Worm (Caenorhabditis elegans) whole organism, mixed stage, embryonic: ENCODE data around the gene D1086.7.
A peak's percentile ranks its signal among the peaks of the same experiment; 100 is the strongest.

Experiments used
- M03D4.4 ChIP-seq: sonication (generic microtip); optimal IDR thresholded peaks from 2 replicates; lab custom pipeline; 2017; ENCODE audit warnings: mild to moderate bottlenecking, missing genetic modification characterization, missing compliant biosample characterization
- bed-3 ChIP-seq: fragments of 200-800 bp; sonication (Bioruptor generic); optimal IDR thresholded peaks from 3 replicates; lab custom pipeline; 2018; ENCODE audit warnings: mild to moderate bottlenecking, missing genetic modification characterization, moderate library complexity, missing compliant biosample characterization
- ceh-39 ChIP-seq: fragments of 150-350 bp; optimal IDR thresholded peaks from 2 replicates; lab custom pipeline; 2014; ENCODE audit warnings: missing biosample characterization, missing genetic modification characterization
- ceh-83 ChIP-seq: fragments of 200-800 bp; sonication (Bioruptor generic); optimal IDR thresholded peaks from 2 replicates; lab custom pipeline; 2018; ENCODE audit warnings: mild to moderate bottlenecking, missing genetic modification characterization, missing compliant biosample characterization
- ces-1 ChIP-seq: fragments of 150-350 bp; optimal IDR thresholded peaks from 2 replicates; lab custom pipeline; 2014; ENCODE audit warnings: missing biosample characterization, missing genetic modification reagents, missing genetic modification characterization
- cnd-1 ChIP-seq: fragments of 200-800 bp; sonication (Bioruptor generic); optimal IDR thresholded peaks from 2 replicates; lab custom pipeline; 2018; ENCODE audit warnings: mild to moderate bottlenecking, missing genetic modification characterization, missing compliant biosample characterization
- drap-1 ChIP-seq: fragments of 200-800 bp; sonication (Bioruptor generic); optimal IDR thresholded peaks from 3 replicates; lab custom pipeline; 2018; ENCODE audit warnings: mild to moderate bottlenecking, missing genetic modification characterization, missing compliant biosample characterization
- elt-1 ChIP-seq: sonication (generic microtip); optimal IDR thresholded peaks from 2 replicates; lab custom pipeline; 2017; ENCODE audit warnings: missing genetic modification characterization, mild to moderate bottlenecking, missing compliant biosample characterization, antibody characterized with exemption, moderate library complexity, borderline replicate concordance; ENCODE audit not compliant: insufficient read depth
- elt-3 ChIP-seq: fragments of 150-350 bp; optimal IDR thresholded peaks from 2 replicates; lab custom pipeline; 2014; ENCODE audit warnings: missing biosample characterization, missing genetic modification characterization
- flh-1 ChIP-seq: fragments of 200-800 bp; sonication (Bioruptor generic); optimal IDR thresholded peaks from 2 replicates; lab custom pipeline; 2018; ENCODE audit warnings: mild to moderate bottlenecking, missing genetic modification characterization, moderate library complexity, missing compliant biosample characterization
- ham-2 ChIP-seq: fragments of 200-800 bp; sonication (Bioruptor generic); optimal IDR thresholded peaks from 2 replicates; lab custom pipeline; 2018; ENCODE audit warnings: mild to moderate bottlenecking, missing genetic modification characterization, missing compliant biosample characterization
- hlh-1 ChIP-seq: fragments of 150-350 bp; optimal IDR thresholded peaks from 2 replicates; lab custom pipeline; 2014; ENCODE audit warnings: missing biosample characterization, missing genetic modification reagents, missing genetic modification characterization
- lin-32 ChIP-seq: fragments of 200-800 bp; sonication (Bioruptor generic); optimal IDR thresholded peaks from 2 replicates; lab custom pipeline; 2018; ENCODE audit warnings: mild to moderate bottlenecking, missing genetic modification characterization, missing compliant biosample characterization
- lsy-2 ChIP-seq: fragments of 150-350 bp; optimal IDR thresholded peaks from 2 replicates; lab custom pipeline; 2014; ENCODE audit warnings: missing biosample characterization, missing genetic modification characterization
- mab-5 ChIP-seq: fragments of 150-350 bp; optimal IDR thresholded peaks from 2 replicates; lab custom pipeline; 2014; ENCODE audit warnings: missing biosample characterization, missing genetic modification characterization
- nhr-12 ChIP-seq: fragments of 150-350 bp; optimal IDR thresholded peaks from 2 replicates; lab custom pipeline; 2014; ENCODE audit warnings: missing biosample characterization, missing genetic modification characterization
- nhr-2 ChIP-seq: fragments of 150-350 bp; optimal IDR thresholded peaks from 2 replicates; lab custom pipeline; 2014; ENCODE audit warnings: missing biosample characterization, missing genetic modification characterization
- nhr-237 ChIP-seq: fragments of 150-350 bp; optimal IDR thresholded peaks from 2 replicates; lab custom pipeline; 2014; ENCODE audit warnings: missing biosample characterization, missing genetic modification characterization
- nhr-28 ChIP-seq: fragments of 150-350 bp; optimal IDR thresholded peaks from 2 replicates; lab custom pipeline; 2014; ENCODE audit warnings: missing biosample characterization, missing genetic modification characterization
- nhr-76 ChIP-seq: sonication (generic microtip); optimal IDR thresholded peaks from 2 replicates; lab custom pipeline; 2017; ENCODE audit warnings: missing biosample characterization, missing genetic modification characterization
- pha-4 ChIP-seq: fragments of 150-350 bp; optimal IDR thresholded peaks from 2 replicates; lab custom pipeline; 2018; ENCODE audit warnings: missing biosample characterization, missing genetic modification reagents, missing genetic modification characterization
- sptf-1 ChIP-seq: sonication (generic microtip); optimal IDR thresholded peaks from 2 replicates; lab custom pipeline; 2017; ENCODE audit warnings: mild to moderate bottlenecking, missing genetic modification characterization, moderate library complexity, missing compliant biosample characterization
- unc-120 ChIP-seq: sonication (generic microtip); optimal IDR thresholded peaks from 2 replicates; lab custom pipeline; 2017; ENCODE audit warnings: missing genetic modification characterization, missing compliant biosample characterization; ENCODE audit not compliant: poor library complexity, severe bottlenecking
- unc-39 ChIP-seq: fragments of 150-350 bp; optimal IDR thresholded peaks from 2 replicates; lab custom pipeline; 2014; ENCODE audit warnings: missing biosample characterization, missing genetic modification characterization
- zip-8 ChIP-seq: fragments of 150-350 bp; optimal IDR thresholded peaks from 2 replicates; lab custom pipeline; 2014; ENCODE audit warnings: missing biosample characterization, missing genetic modification characterization
- ztf-11 ChIP-seq: fragments of 150-350 bp; optimal IDR thresholded peaks from 2 replicates; lab custom pipeline; 2014; ENCODE audit warnings: missing biosample characterization, missing genetic modification characterization

Gene D1086.7

DNA sequence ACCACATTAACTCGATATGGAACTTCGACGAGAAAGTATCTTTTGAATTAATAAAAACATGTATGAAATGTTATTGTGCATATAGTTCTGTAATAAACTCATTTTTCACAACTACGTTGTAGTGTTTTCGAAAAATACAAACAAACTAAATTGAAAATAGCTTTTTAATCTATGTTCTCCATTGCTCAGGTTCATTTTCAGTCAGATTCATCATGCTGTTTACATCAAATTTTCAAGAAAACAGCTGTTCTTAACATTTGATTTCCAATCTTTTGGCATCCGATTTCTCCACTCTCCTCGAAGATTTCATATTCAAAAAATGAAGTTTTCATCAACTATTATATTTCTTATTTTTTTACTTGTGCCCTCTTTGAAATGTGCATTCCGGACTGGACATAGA is 26.0 kb downstream of the D1086.7 start, which contains the start of gene H39E23.2:
TSS of gene H39E23.2 (plus strand) at position 301 of the 400 bp plus-strand sequence.
- TF ChIP-seq unc-39 (tag; lab: Kevin White, UChicago) (no peak), ztf-11 (tag; lab: Kevin White, UChicago) (no peak), ham-2 (GFP tag; lab: Kevin White, UChicago) (no peak), elt-3 (no peak), zip-8 (no peak), lin-32 (GFP tag; lab: Kevin White, UChicago) (no peak), flh-1 (no peak), nhr-2 (tag; lab: Kevin White, UChicago) (no peak), pha-4 (tag; lab: Kevin White, UChicago) (no peak), M03D4.4 (no peak)

DNA sequence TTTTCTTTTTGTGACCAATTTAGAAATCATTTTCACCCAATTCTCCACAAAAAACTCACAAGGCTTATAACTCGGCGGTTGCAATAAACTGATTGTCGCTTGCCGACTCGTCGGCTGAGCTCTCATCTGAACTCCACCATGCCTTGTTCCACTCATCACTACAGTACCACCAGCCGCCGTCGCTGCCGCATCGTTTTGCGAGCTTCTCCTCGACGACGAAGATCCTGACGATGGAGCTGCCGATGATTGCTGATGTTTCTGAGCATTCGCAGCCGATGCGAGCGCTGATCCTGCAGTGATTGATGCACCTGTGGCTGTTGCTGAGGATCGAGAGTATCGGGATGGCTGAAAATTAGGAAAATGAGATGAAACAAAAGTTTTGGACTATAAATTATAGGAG is 36.6 kb downstream of the D1086.7 start:
- TF ChIP-seq bed-3 (GFP tag; lab: Kevin White, UChicago) (no peak), elt-3 (no peak)

- TF ChIP-seq ceh-39 (tag; lab: Kevin White, UChicago) (no peak), mab-5 (tag; lab: Kevin White, UChicago) (no peak), lsy-2 (tag; lab: Kevin White, UChicago) (no peak), ceh-83 (GFP tag; lab: Kevin White, UChicago) (no peak), pha-4 (tag; lab: Kevin White, UChicago) (no peak), nhr-28 (tag; lab: Kevin White, UChicago) (no peak), ces-1 (GFP tag; lab: Kevin White, UChicago) (no peak), nhr-237 (tag; lab: Kevin White, UChicago) (no peak), unc-120 (tag; lab: Kevin White, UChicago) (no peak), nhr-76 (tag; lab: Kevin White, UChicago) (no peak), unc-39 (tag; lab: Kevin White, UChicago) (no peak), sptf-1 (no peak), flh-1 (no peak), elt-3 (no peak), hlh-1 (tag; lab: Kevin White, UChicago) (no peak), cnd-1 (tag; lab: Kevin White, UChicago) (no peak), nhr-2 (tag; lab: Kevin White, UChicago) (no peak), nhr-12 (tag; lab: Kevin White, UChicago) (no peak), zip-8 (no peak)
These were observed 39.1 kb downstream of the D1086.7 start for ce11 chrV:14123176-14123575.

DNA sequence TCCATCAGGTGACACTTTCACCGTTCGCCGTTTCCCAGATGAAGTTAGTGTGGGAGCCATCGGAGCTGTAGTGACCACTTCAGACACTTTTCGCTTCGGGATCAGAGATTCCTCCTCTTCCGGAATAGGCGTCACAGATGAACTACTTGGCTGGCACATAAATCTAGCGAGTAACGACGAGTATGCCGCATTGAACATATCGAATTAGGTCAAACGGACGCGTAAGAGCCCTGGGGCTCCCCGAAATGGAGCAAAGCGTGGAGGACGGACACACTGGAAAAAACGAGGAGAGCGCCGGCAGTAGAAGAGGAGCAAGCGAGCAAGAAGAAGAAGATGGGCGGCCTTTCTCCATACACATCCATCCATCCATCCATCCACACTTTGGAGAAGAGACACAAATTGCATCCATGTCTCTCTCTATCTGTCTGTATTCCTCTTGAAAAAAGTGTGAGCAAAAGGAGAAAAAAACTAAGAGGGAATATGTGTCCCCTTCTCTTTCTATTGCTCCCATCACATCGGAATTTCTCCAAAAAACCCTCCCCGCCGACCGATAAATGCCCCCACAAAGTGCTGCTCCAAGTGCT is 42.4 kb downstream of the D1086.7 start:
- TF ChIP-seq elt-1 (tag; lab: Kevin White, UChicago): no peak
- no peak for TF ChIP-seq bed-3 (GFP tag; lab: Kevin White, UChicago)
- no peak for TF ChIP-seq nhr-2 (tag; lab: Kevin White, UChicago)
- TF ChIP-seq pha-4 (tag; lab: Kevin White, UChicago): no peak
- TF ChIP-seq ces-1 (GFP tag; lab: Kevin White, UChicago): peak; percentile 58
- no peak for TF ChIP-seq mab-5 (tag; lab: Kevin White, UChicago)
- TF ChIP-seq nhr-237 (tag; lab: Kevin White, UChicago): no peak

DNA sequence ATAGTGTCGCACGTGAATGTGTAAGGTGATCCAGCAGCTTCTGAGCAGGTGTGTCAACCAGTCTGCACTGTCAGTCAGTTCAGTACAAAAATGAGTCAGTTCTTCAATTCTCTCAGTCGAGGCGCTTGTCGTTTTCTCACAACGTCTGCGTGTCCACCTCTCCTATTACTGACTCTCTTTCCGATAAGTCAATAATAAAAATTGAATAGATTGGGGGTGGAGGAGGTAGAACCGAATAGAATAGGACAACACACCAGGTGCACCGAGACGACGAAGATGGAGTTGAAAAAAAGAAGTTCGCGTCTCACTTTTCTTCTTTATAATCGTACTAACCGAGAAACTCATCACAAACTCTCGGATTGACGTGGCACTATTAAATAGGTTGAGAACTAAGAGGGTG is 43.8 kb downstream of the D1086.7 start:
- peak; percentile 80 for TF ChIP-seq ces-1 (GFP tag; lab: Kevin White, UChicago)
- no peak for TF ChIP-seq lin-32 (GFP tag; lab: Kevin White, UChicago)
- TF ChIP-seq pha-4 (tag; lab: Kevin White, UChicago): no peak

DNA sequence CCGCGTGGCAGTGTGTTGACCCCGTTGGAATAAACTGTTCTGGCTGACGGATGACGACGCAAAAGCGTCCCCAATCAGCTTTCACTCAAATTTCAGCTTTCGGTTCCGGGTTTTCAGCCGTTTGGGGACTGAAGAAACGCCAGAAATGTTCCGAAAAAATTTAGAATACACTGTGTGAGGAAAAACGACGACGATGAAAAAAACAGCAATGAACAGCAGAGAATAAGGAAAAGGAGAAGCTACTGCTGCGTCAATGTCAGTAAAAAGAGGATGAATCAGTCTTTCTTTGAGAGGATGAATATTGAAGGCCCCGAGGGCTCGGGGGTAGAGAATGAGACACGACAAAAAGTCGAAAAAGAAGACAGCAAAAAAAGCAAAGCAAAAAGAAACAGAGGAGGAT is 44.8 kb downstream of the D1086.7 start:
- no peak for TF ChIP-seq hlh-1 (tag; lab: Kevin White, UChicago)
- peak; percentile 25 for TF ChIP-seq sptf-1

DNA sequence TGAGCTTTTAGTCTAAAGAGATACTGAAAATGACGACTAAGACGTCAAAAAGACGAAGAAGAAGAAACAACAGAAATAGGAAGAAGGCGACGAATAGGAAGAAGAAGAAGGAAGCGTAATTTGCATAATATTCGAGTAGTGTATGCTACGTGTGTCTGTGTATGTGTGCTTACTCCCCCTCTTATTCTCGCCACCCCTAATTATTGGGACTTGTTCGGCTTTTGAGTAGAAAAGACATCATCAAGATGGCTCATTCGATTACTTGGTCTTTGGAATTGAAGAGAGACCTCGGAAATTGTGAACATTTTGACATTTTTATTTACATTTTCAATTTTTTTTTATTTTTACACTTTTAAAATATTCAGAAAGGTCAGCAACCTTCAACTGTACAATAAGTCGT is 46.2 kb downstream of the D1086.7 start:
- TF ChIP-seq flh-1 (no peak), drap-1 (GFP tag; lab: Kevin White, UChicago) (no peak), mab-5 (tag; lab: Kevin White, UChicago) (no peak), bed-3 (GFP tag; lab: Kevin White, UChicago) (no peak), elt-1 (tag; lab: Kevin White, UChicago) (no peak), ces-1 (GFP tag; lab: Kevin White, UChicago) (peak; percentile 93), unc-39 (tag; lab: Kevin White, UChicago) (no peak), nhr-28 (tag; lab: Kevin White, UChicago) (no peak), sptf-1 (peak; percentile 20)
- TF ChIP-seq, all 35 proteins: peak for 2
